Fruit fly (Drosophila melanogaster): Measurements from ENCODE around the gene CG18094.

The CG18094 gene

dm6 chr2L:19492934-19493686 is 3.0 kb downstream of the CG18094 start, which contains the start of the genes swm and Ctu2 (continued):
- TF ChIP-seq shn (GFP tag; optimal IDR thresholded peaks at IDR 0.05) = no peak
- TF ChIP-seq Neu2 (GFP tag; optimal IDR thresholded peaks at IDR 0.05; ENCODE audit: borderline replicate concordance) = no peak
- no peak for TF ChIP-seq CkIIα-i1 (GFP tag; IDR thresholded peaks at IDR 0.05)
- peak; percentile 78 for TF ChIP-seq CG15269 (tag; optimal IDR thresholded peaks at IDR 0.05)
- no peak for TF ChIP-seq peb (GFP tag; IDR thresholded peaks at IDR 0.05)
- TF ChIP-seq Pdp1 (GFP tag; optimal IDR thresholded peaks at IDR 0.05) = peak in 1 of 2 experiments; percentile 18
- TF ChIP-seq CG11560 (tag; IDR thresholded peaks at IDR 0.05) = peak; percentile 47; the same call in 2 of the 3 replicates
- TF ChIP-seq BEAF-32 (GFP tag; optimal IDR thresholded peaks at IDR 0.05) = peak; percentile 81
- TF ChIP-seq NFAT (GFP tag; IDR thresholded peaks at IDR 0.05) = no peak
- no peak for TF ChIP-seq pita (GFP tag; optimal IDR thresholded peaks at IDR 0.05)
- TF ChIP-seq Nf-YB (GFP tag; optimal IDR thresholded peaks at IDR 0.05) = peak; percentile 49
- peak; percentile 72 for TF ChIP-seq Ptx1 (GFP tag; IDR thresholded peaks at IDR 0.05)
- peak; percentile 20 for TF ChIP-seq dm (GFP tag; optimal IDR thresholded peaks at IDR 0.05)
- TF ChIP-seq knrl (GFP tag; IDR thresholded peaks at IDR 0.05; ENCODE audit: partially characterized antibody) = peak; percentile 69; the same call in 2 of the 3 replicates
- no peak for TF ChIP-seq CG18764 (GFP tag; optimal IDR thresholded peaks at IDR 0.05)
- peak; percentile 73 for TF ChIP-seq CG3281 (GFP tag; optimal IDR thresholded peaks at IDR 0.05)
- TF ChIP-seq CG2199 (GFP tag; IDR thresholded peaks at IDR 0.05) = no peak
- 0 out of 2 replicates have a peak, but pooled peaks have one; percentile 12 for TF ChIP-seq ssp (GFP tag; IDR thresholded peaks at IDR 0.05)
- TF ChIP-seq CG2875 (GFP tag; optimal IDR thresholded peaks at IDR 0.05) = no peak
- no peak for TF ChIP-seq chm (GFP tag; IDR thresholded peaks at IDR 0.05)
- TF ChIP-seq CG33557 (GFP tag; optimal IDR thresholded peaks at IDR 0.05) = peak; percentile 58
- peak; percentile 68 for TF ChIP-seq Dek (tag; optimal IDR thresholded peaks at IDR 0.05)
- TF ChIP-seq Tbp (GFP tag; optimal IDR thresholded peaks at IDR 0.05) = no peak
- no peak for TF ChIP-seq CG7786 (GFP tag; optimal IDR thresholded peaks at IDR 0.05)
- TF ChIP-seq CG17385 (GFP tag; optimal IDR thresholded peaks at IDR 0.05) = peak; percentile 94
- 0 out of 3 replicates have a peak, but pooled peaks have one; percentile 36 for TF ChIP-seq CG7357 (GFP tag; IDR thresholded peaks at IDR 0.05)
- TF ChIP-seq Doc2 (GFP tag; IDR thresholded peaks at IDR 0.05) = no peak
- TF ChIP-seq sima (GFP tag; optimal IDR thresholded peaks at IDR 0.05) = no peak
- no peak; the same call in 1 of the 2 replicates for TF ChIP-seq CG17328 (GFP tag; IDR thresholded peaks at IDR 0.05)
- TF ChIP-seq CG8388 (GFP tag; optimal IDR thresholded peaks at IDR 0.05) = peak; percentile 69
- TF ChIP-seq sisA (GFP tag; IDR thresholded peaks at IDR 0.05) = peak; percentile 13; the same call in 1 of the 2 replicates
- no peak for TF ChIP-seq CG4730 (GFP tag; IDR thresholded peaks at IDR 0.05)
- no peak for TF ChIP-seq ttk (GFP tag; IDR thresholded peaks at IDR 0.05)
- TF ChIP-seq Ada2b (GFP tag; IDR thresholded peaks at IDR 0.05) = peak; percentile 54; the same call in 1 of the 2 replicates
- TF ChIP-seq cwo (GFP tag; optimal IDR thresholded peaks at IDR 0.05) = peak; percentile 43
- TF ChIP-seq trem (tag; optimal IDR thresholded peaks at IDR 0.05) = peak; percentile 74
- no peak for TF ChIP-seq grn (GFP tag; optimal IDR thresholded peaks at IDR 0.05)
- no peak for TF ChIP-seq CG6175 (GFP tag; IDR thresholded peaks at IDR 0.05)
- no peak for TF ChIP-seq tx (GFP tag; optimal IDR thresholded peaks at IDR 0.05)
- TF ChIP-seq E2f2 (GFP tag; IDR thresholded peaks at IDR 0.05) = 0 out of 2 replicates have a peak, but pooled peaks have one; percentile 33
- no peak; the same call in 1 of the 2 replicates for TF ChIP-seq Taf1 (GFP tag; IDR thresholded peaks at IDR 0.05)
- TF ChIP-seq CG16815 (GFP tag; optimal IDR thresholded peaks at IDR 0.05) = peak; percentile 56
- no peak for TF ChIP-seq yki (optimal IDR thresholded peaks at IDR 0.05)
- TF ChIP-seq dimm (GFP tag; IDR thresholded peaks at IDR 0.05) = no peak
- peak; percentile 47 for TF ChIP-seq CG17186 (GFP tag; optimal IDR thresholded peaks at IDR 0.05)
- peak; percentile 82 for TF ChIP-seq CG14710 (tag; optimal IDR thresholded peaks at IDR 0.05)
- peak; percentile 2 for TF ChIP-seq Max (GFP tag; optimal IDR thresholded peaks at IDR 0.05)
- TF ChIP-seq z (GFP tag; IDR thresholded peaks at IDR 0.05) = no peak
- TF ChIP-seq disco-r (GFP tag; optimal IDR thresholded peaks at IDR 0.05) = no peak
- TF ChIP-seq so (GFP tag; IDR thresholded peaks at IDR 0.05) = no peak
